Worm (Caenorhabditis elegans) whole organism, late embryonic: Measurements from ENCODE around the gene acs-18.

Source experiments
- ama-1 ChIP-seq: fragments of 150-350 bp; optimal IDR thresholded peaks from 2 replicates; lab custom pipeline; 2014
- elt-4 ChIP-seq: sonication (generic microtip); optimal IDR thresholded peaks from 2 replicates; lab custom pipeline; 2016; ENCODE audit warnings: missing genetic modification characterization, missing compliant biosample characterization
- ets-4 ChIP-seq: sonication (generic microtip); optimal IDR thresholded peaks from 2 replicates; lab custom pipeline; 2016; ENCODE audit warnings: missing genetic modification characterization, missing compliant biosample characterization
- nhr-11 ChIP-seq: fragments of 150-350 bp; optimal IDR thresholded peaks from 2 replicates; lab custom pipeline; 2014; ENCODE audit warnings: missing biosample characterization, missing genetic modification characterization
- pag-3 ChIP-seq: sonication (generic microtip); optimal IDR thresholded peaks from 2 replicates; lab custom pipeline; 2016; ENCODE audit warnings: missing compliant biosample characterization, missing genetic modification characterization, borderline replicate concordance
- pqm-1 ChIP-seq: sonication (generic microtip); optimal IDR thresholded peaks from 2 replicates; lab custom pipeline; 2016; ENCODE audit warnings: missing genetic modification characterization, missing compliant biosample characterization
- sox-4 ChIP-seq: sonication (generic microtip); optimal IDR thresholded peaks from 2 replicates; lab custom pipeline; 2017; ENCODE audit warnings: mild to moderate bottlenecking, missing genetic modification characterization, inconsistent platforms, missing compliant biosample characterization
- zip-5 ChIP-seq: sonication (generic microtip); optimal IDR thresholded peaks from 2 replicates; lab custom pipeline; 2016; ENCODE audit warnings: missing genetic modification characterization, missing compliant biosample characterization

DNA sequence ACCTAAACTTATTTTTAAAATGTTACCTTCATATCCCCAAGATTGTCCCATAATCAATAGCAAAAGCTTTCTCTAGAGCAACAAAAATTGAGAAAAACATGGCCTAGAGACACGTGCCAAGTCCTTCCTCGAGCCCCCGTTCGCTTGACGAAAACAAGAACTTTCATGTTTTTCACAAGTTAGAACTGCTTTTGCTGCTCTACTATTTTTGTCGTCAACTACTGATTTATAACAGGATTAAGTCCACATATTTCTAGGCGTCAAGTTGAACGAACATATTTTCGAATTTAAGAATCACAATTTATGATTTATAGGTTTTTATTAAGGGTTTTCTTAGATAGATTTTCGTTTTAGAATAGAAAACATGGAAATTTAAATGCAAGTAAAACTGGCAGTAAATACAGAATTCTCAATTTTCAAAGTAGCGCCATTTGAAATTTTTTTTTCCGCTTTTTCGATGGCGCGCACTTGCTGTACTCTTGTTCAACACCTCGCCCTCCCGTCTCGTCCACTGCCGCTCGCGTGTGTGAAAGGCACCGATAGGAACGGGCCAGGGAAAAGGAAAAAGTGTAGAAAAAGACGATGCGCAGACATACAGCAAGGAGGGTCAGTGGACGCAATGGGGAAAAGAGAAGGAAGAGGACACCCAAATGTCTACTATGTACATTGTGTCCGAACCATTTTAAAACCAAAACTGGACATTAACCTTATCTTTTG is 29.1 kb downstream of the acs-18 start, which contains the start of gene rad-51:
- TF ChIP-seq sox-4 = no peak
- TF ChIP-seq pag-3 (tag; lab: Kevin White, UChicago) = no peak
- TF ChIP-seq ama-1 (lab: Kevin White, UChicago) = no peak
- TF ChIP-seq zip-5 (tag; lab: Kevin White, UChicago) = no peak
- no peak for TF ChIP-seq elt-4
- TF ChIP-seq ets-4 (tag; lab: Kevin White, UChicago) = no peak
- TF ChIP-seq pqm-1 (tag; lab: Kevin White, UChicago) = no peak
- TF ChIP-seq nhr-11 (tag; lab: Kevin White, UChicago) = no peak
